Fruit fly (Drosophila melanogaster): Measurements from ENCODE around the gene disco-r.

DNA sequence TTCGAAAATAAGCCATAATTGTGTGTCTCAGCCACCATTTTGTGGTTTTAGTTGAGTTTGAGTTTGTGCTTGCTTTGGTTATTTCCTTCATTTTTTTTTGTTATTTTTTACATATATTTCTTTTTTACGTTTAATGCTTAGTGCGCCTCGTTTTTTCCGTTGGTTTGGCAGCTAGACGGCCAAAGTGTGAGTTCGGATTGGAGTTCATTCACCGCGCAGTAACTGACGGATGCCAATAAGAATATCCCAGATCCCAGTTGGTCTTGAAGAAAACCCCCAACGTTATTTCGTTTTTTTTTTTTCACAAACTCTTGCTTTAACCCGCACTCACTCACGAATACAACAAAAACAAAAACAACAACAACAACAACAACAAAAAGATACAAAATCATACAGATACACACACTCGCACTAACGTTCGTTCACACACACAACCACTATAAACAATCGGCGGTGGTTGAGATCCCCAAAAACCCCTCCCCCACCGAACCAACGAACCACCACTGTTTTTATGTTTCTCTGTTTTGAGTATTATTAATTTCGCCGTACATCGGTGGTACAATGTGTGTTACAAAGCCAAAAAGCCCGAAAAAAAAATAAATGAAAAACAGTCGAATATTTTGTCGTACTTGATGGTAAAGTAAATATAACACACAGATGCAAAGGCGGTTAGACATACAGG, 44.6 kb downstream of the disco-r start:
- no peak for TF ChIP-seq h (optimal IDR thresholded peaks at IDR 0.05)
- TF ChIP-seq Sin3A (optimal IDR thresholded peaks at IDR 0.05), result no peak
- TF ChIP-seq Myc (optimal IDR thresholded peaks at IDR 0.05), result no peak
- TF ChIP-seq insv (optimal IDR thresholded peaks at IDR 0.05), result no peak

Measured in Kc167 (cell line).